Worm (Caenorhabditis elegans): ENCODE measurements around the gene W07G4.2.

DNA sequence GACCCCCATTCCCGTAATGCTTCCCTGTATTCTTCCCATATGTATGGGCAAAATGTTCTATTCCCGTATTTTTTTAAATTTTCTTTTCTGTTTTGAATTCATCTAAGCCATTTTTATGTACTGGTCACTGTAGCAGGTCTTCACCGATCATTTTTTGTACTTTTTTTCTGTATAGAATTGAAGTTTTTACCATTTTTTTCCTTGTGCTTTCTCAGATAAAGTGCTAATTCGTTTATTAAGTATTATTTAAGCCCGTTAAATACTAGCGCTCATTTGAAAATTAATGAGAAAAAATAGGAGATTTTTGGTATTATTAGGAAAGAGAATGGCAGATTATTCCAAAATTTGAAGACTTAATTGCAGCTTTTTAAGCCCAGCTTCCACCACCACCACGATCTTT, 29.6 kb downstream of the W07G4.2 start:
- no peak for TF ChIP-seq ama-1 (optimal IDR thresholded peaks at IDR 0.05)
- no peak for TF ChIP-seq ceh-31 (tag; optimal IDR thresholded peaks at IDR 0.05)
- TF ChIP-seq ahr-1 (tag; optimal IDR thresholded peaks at IDR 0.05) = no peak
- TF ChIP-seq ceh-22 (tag; optimal IDR thresholded peaks at IDR 0.05) = no peak
- no peak for TF ChIP-seq unc-42 (tag; optimal IDR thresholded peaks at IDR 0.05)
- TF ChIP-seq pat-9 (tag; optimal IDR thresholded peaks at IDR 0.05) = no peak
- no peak for TF ChIP-seq pqm-1 (tag; optimal IDR thresholded peaks at IDR 0.05)
- TF ChIP-seq hlh-30 (tag; optimal IDR thresholded peaks at IDR 0.05; ENCODE audit: insufficient read depth) = no peak
- no peak for TF ChIP-seq ceh-9 (tag; optimal IDR thresholded peaks at IDR 0.05)
- no peak for TF ChIP-seq fax-1 (tag; optimal IDR thresholded peaks at IDR 0.05)
